Fruit fly (Drosophila melanogaster): ENCODE measurements around the gene CG14841.

Gene CG14841

DNA sequence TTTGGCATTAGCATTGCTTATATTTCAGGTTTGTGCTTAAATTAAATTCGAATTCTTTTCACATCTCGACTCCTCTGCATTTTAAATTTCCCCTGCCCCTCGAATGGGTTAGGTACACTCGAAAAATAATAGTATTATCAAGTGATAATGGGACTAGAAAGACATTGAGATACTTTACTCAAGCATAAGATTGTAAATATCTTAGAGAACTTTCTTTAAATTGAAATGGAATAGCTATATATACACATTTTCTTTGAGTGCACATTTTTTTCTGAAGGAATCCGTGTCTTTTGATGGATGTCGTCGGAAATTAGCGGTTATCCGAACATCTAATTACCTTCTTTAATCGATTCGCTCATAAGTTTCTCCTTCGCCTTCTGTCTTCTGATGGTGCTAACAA, 48.8 kb upstream of the CG14841 start (continued):
- TF ChIP-seq CG12071 (GFP tag; optimal IDR thresholded peaks at IDR 0.05) (no peak), Vsx1 (GFP tag; optimal IDR thresholded peaks at IDR 0.05) (no peak), Awh (GFP tag; IDR thresholded peaks at IDR 0.05) (no peak), slou (GFP tag; optimal IDR thresholded peaks at IDR 0.05) (no peak), CG8388 (GFP tag; optimal IDR thresholded peaks at IDR 0.05) (no peak), CG31365 (tag; optimal IDR thresholded peaks at IDR 0.05) (no peak), Asciz (GFP tag; optimal IDR thresholded peaks at IDR 0.05) (no peak), tna (GFP tag; IDR thresholded peaks at IDR 0.05; ENCODE audit: partially characterized antibody) (no peak), CG6272 (GFP tag; IDR thresholded peaks at IDR 0.05) (no peak), al (GFP tag; IDR thresholded peaks at IDR 0.05) (peak; percentile 48)

- TF ChIP-seq CG3163 (GFP tag; optimal IDR thresholded peaks at IDR 0.05) (no peak), sd (tag; optimal IDR thresholded peaks at IDR 0.05) (peak; percentile 47)
Measured at dm6 chr3R:14310062-14310461, 47.8 kb upstream of the CG14841 start, which contains the start of gene CG31321. CG31321 (plus strand) TSS chr3R:14310362.

DNA sequence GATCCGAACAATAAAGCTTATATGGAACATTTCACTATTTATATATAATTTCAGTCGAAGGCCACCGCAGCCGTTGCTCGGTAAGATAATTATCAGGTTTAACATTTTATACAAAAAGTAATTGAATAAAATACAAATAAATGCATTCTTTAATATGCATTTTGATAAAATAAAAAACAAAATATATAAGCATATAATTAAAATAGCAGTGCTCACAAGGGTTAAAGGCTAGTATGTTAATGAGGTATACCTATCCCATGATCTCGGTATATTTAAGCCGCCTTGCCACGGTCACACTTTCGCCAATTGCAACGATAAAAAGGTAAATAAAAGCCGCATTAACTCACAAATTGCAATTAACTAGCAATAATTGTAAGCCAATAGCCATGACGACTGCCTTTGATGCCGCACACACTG, 46.6 kb upstream of the CG14841 start, which contains the start of gene Polr2I:
Gene Polr2I, plus strand, starts transcription at position 289 of the 417 bp plus-strand sequence.
- TF ChIP-seq chn (GFP tag; optimal IDR thresholded peaks at IDR 0.05) (no peak), Gug (GFP tag; IDR thresholded peaks at IDR 0.05) (no peak), CoRest (tag; optimal IDR thresholded peaks at IDR 0.05) (peak; percentile 75), Xrp1 (GFP tag; IDR thresholded peaks at IDR 0.05) (peak; percentile 26; the same call in 1 of the 2 replicates), ssp (GFP tag; IDR thresholded peaks at IDR 0.05) (peak; percentile 25; the same call in 1 of the 2 replicates), Trl (optimal IDR thresholded peaks at IDR 0.05) (no peak), Trl (GFP tag; optimal IDR thresholded peaks at IDR 0.05) (no peak), CG30403 (GFP tag; optimal IDR thresholded peaks at IDR 0.05) (peak; percentile 57), CG10267 (tag; optimal IDR thresholded peaks at IDR 0.05) (peak; percentile 23), CG10274 (GFP tag; optimal IDR thresholded peaks at IDR 0.05) (no peak), CG7556 (GFP tag; optimal IDR thresholded peaks at IDR 0.05) (peak; percentile 37), tgo (GFP tag; IDR thresholded peaks at IDR 0.05) (peak; percentile 37; the same call in 2 of the 3 replicates), vvl (GFP tag; IDR thresholded peaks at IDR 0.05) (peak; percentile 67), Max (GFP tag; optimal IDR thresholded peaks at IDR 0.05) (peak; percentile 11), prd (optimal IDR thresholded peaks at IDR 0.05) (no peak), prd (GFP tag; IDR thresholded peaks at IDR 0.05) (peak; percentile 46; the same call in 1 of the 3 replicates), CG16815 (GFP tag; optimal IDR thresholded peaks at IDR 0.05) (peak; percentile 16), CG12391 (tag; optimal IDR thresholded peaks at IDR 0.05) (peak; percentile 60), CG12155 (GFP tag; optimal IDR thresholded peaks at IDR 0.05) (peak; percentile 31), Ssrp (tag; optimal IDR thresholded peaks at IDR 0.05) (peak; percentile 24), CG30431 (GFP tag; optimal IDR thresholded peaks at IDR 0.05) (no peak), Abd-B (GFP tag; optimal IDR thresholded peaks at IDR 0.05) (peak; percentile 61), CG15696 (tag; optimal IDR thresholded peaks at IDR 0.05) (peak; percentile 26), fd3F (GFP tag; optimal IDR thresholded peaks at IDR 0.05) (peak; percentile 11), nau (GFP tag; optimal IDR thresholded peaks at IDR 0.05) (no peak), CG2875 (GFP tag; optimal IDR thresholded peaks at IDR 0.05) (no peak), CG8924 (tag; optimal IDR thresholded peaks at IDR 0.05) (peak; percentile 45), CG34422 (GFP tag; IDR thresholded peaks at IDR 0.05) (peak; percentile 59; the same call in 1 of the 3 replicates), slbo (GFP tag; IDR thresholded peaks at IDR 0.05) (peak; percentile 57; the same call in 1 of the 2 replicates), CG32532 (GFP tag; IDR thresholded peaks at IDR 0.05) (peak; percentile 19; the same call in 1 of the 2 replicates), Hmr (GFP tag; optimal IDR thresholded peaks at IDR 0.05) (peak; percentile 35), Aef1 (GFP tag; IDR thresholded peaks at IDR 0.05) (peak; percentile 37; the same call in 1 of the 3 replicates), CG9727 (GFP tag; optimal IDR thresholded peaks at IDR 0.05) (peak; percentile 53), Hr3 (GFP tag; optimal IDR thresholded peaks at IDR 0.05) (peak; percentile 54), PHDP (tag; optimal IDR thresholded peaks at IDR 0.05) (peak; percentile 21), CG4820 (GFP tag; optimal IDR thresholded peaks at IDR 0.05) (peak; percentile 31)

Measured in whole organism, embryonic.